Worm (Caenorhabditis elegans): ENCODE results near the gene Y71H2AM.12.

DNA sequence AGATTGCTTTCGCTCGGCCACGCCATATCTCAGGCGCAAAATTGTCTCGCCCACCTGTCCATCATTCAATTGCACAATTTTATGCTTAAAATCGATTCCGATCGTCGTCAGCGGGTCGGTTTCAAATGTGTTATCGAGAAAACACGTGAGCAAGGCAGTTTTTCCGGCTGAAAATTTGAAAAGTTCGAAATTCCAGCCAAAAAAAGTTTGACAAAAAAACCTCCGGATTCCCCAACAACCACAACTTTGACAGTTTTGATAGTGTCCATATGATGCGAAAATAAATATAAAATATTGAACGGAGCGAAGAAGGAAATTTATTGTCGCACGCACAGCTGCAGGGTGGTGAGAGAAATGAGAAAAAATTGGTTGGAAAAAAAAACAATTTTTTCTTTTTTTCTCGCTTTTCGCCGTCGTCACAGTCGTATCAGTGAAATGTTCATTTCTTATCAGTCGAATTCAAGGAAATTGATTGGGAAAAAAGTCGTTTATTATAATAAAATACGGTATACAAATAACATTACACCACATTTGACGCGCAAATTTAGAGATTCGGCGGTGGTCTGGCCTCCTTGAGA, at the start of gene Y71H2AM.12:
- TF ChIP-seq lir-3 (tag; optimal IDR thresholded peaks at IDR 0.05; ENCODE audit: poor library complexity) (no peak), ets-5 (GFP tag; IDR thresholded peaks at IDR 0.05) (no peak), elt-2 (tag; optimal IDR thresholded peaks at IDR 0.05) (no peak), alr-1 (tag; optimal IDR thresholded peaks at IDR 0.05; ENCODE audit: borderline replicate concordance) (no peak), lin-13 (GFP tag; optimal IDR thresholded peaks at IDR 0.05) (no peak), C16A3.4 (tag; optimal IDR thresholded peaks at IDR 0.05) (no peak), zag-1 (tag; optimal IDR thresholded peaks at IDR 0.05) (no peak)
